Worm (Caenorhabditis elegans): ENCODE results near the gene irk-1.

Gene irk-1

DNA sequence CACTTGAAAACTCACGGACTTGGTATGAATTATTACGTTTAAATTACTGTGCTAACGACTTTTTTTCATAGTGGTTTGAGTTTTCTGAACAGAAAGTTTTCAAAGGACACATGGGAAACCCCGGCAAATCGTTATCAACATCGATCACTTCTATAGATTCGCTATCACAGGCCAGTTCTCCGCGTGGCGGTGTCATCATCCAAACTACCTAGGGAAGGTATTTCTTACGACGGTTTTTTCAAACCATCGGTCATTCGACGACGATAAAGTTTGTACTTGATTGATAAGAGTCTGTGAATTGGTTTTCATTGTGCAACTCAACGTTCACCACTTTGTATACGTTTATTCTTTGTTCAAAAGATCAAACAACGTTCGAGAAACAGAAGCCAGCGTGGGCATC lies 33.4 kb downstream of the irk-1 start:
- TF ChIP-seq nhr-11 (tag; optimal IDR thresholded peaks at IDR 0.05), result no peak
- TF ChIP-seq nhr-77 (tag; optimal IDR thresholded peaks at IDR 0.05), result peak; percentile 52
- no peak for TF ChIP-seq D1046.2 (GFP tag; IDR thresholded peaks at IDR 0.05)
- TF ChIP-seq daf-16 (GFP tag; optimal IDR thresholded peaks at IDR 0.05), result no peak
- TF ChIP-seq daf-16 (tag; optimal IDR thresholded peaks at IDR 0.05), result peak; percentile 80
- no peak for TF ChIP-seq madf-5 (GFP tag; IDR thresholded peaks at IDR 0.05)
- no peak for TF ChIP-seq nhr-76 (tag; optimal IDR thresholded peaks at IDR 0.05)
- no peak for TF ChIP-seq ceh-82 (tag; optimal IDR thresholded peaks at IDR 0.05)
- TF ChIP-seq egl-43 (GFP tag; IDR thresholded peaks at IDR 0.05), result no peak
- no peak for TF ChIP-seq hif-1 (tag; optimal IDR thresholded peaks at IDR 0.05)
- no peak for TF ChIP-seq skn-1 (tag; optimal IDR thresholded peaks at IDR 0.05)
- peak; percentile 88 for TF ChIP-seq mxl-3 (GFP tag; optimal IDR thresholded peaks at IDR 0.05)
- no peak for TF ChIP-seq duxl-1 (tag; optimal IDR thresholded peaks at IDR 0.05; ENCODE audit: poor library complexity)
- TF ChIP-seq Y48G9A.11 (GFP tag; IDR thresholded peaks at IDR 0.05), result no peak
- no peak for TF ChIP-seq zfp-3 (GFP tag; conservative IDR thresholded peaks at IDR 0.05)
- TF ChIP-seq lsy-2 (tag; optimal IDR thresholded peaks at IDR 0.05), result peak in 1 of 2 experiments; percentile 3
- no peak for TF ChIP-seq T20F7.1 (GFP tag; optimal IDR thresholded peaks at IDR 0.05)
- 0 out of 2 replicates have a peak, but pooled peaks have one; percentile 13 for TF ChIP-seq lin-1 (GFP tag; IDR thresholded peaks at IDR 0.05)
- no peak for TF ChIP-seq ceh-20 (GFP tag; IDR thresholded peaks at IDR 0.05)
- TF ChIP-seq mep-1 (tag; optimal IDR thresholded peaks at IDR 0.05), result no peak
- peak; percentile 78 for TF ChIP-seq nhr-48 (tag; optimal IDR thresholded peaks at IDR 0.05)
- TF ChIP-seq ceh-62 (tag; optimal IDR thresholded peaks at IDR 0.05), result no peak
- TF ChIP-seq tag-97 (GFP tag; IDR thresholded peaks at IDR 0.05), result no peak
- no peak for TF ChIP-seq nhr-25 (tag; optimal IDR thresholded peaks at IDR 0.05; ENCODE audit: borderline replicate concordance, insufficient read depth)
- TF ChIP-seq ceh-28 (tag; optimal IDR thresholded peaks at IDR 0.05), result no peak
- no peak for TF ChIP-seq Y105C5A.15 (GFP tag; IDR thresholded peaks at IDR 0.05)
- TF ChIP-seq spr-3 (GFP tag; optimal IDR thresholded peaks at IDR 0.05), result no peak
- peak; percentile 74 for TF ChIP-seq php-3 (GFP tag; IDR thresholded peaks at IDR 0.05)
- TF ChIP-seq ZK546.5 (tag; optimal IDR thresholded peaks at IDR 0.05), result no peak
- no peak for TF ChIP-seq aha-1 (tag)
- TF ChIP-seq madf-9 (GFP tag; conservative IDR thresholded peaks at IDR 0.05), result no peak
- TF ChIP-seq sdz-12 (GFP tag; optimal IDR thresholded peaks at IDR 0.05), result no peak
- TF ChIP-seq mdl-1 (tag; optimal IDR thresholded peaks at IDR 0.05), result peak in 1 of 2 experiments; percentile 99
- TF ChIP-seq nhr-41 (GFP tag; IDR thresholded peaks at IDR 0.05), result no peak
- TF ChIP-seq nhr-10 (tag; optimal IDR thresholded peaks at IDR 0.05), result no peak
- TF ChIP-seq aly-2 (tag; optimal IDR thresholded peaks at IDR 0.05), result no peak
- TF ChIP-seq snpc-1.2 (GFP tag; IDR thresholded peaks at IDR 0.05), result no peak
- TF ChIP-seq R02D3.7 (tag; optimal IDR thresholded peaks at IDR 0.05), result no peak
- no peak for TF ChIP-seq arid-1 (GFP tag; conservative IDR thresholded peaks at IDR 0.05)
- peak; percentile 96 for TF ChIP-seq dmd-6 (GFP tag; IDR thresholded peaks at IDR 0.05)
- no peak for TF ChIP-seq unc-130 (GFP tag; optimal IDR thresholded peaks at IDR 0.05)
- TF ChIP-seq set-16 (GFP tag; IDR thresholded peaks at IDR 0.05), result no peak
- no peak for TF ChIP-seq F44E2.7 (GFP tag; IDR thresholded peaks at IDR 0.05)
- no peak for TF ChIP-seq zfp-2 (tag; optimal IDR thresholded peaks at IDR 0.05)
- peak; percentile 94 for TF ChIP-seq nhr-28 (tag; optimal IDR thresholded peaks at IDR 0.05)
- no peak for TF ChIP-seq dmd-8 (GFP tag; IDR thresholded peaks at IDR 0.05)
- no peak for TF ChIP-seq nhr-111 (GFP tag; optimal IDR thresholded peaks at IDR 0.05)
- no peak for TF ChIP-seq lin-39 (tag; optimal IDR thresholded peaks at IDR 0.05)
- TF ChIP-seq ZK337.2 (GFP tag; IDR thresholded peaks at IDR 0.05), result no peak
- TF ChIP-seq ces-1 (GFP tag; optimal IDR thresholded peaks at IDR 0.05), result no peak
- TF ChIP-seq ctbp-1 (GFP tag; IDR thresholded peaks at IDR 0.05), result no peak
- no peak for TF ChIP-seq lin-13 (GFP tag; optimal IDR thresholded peaks at IDR 0.05)

All from whole organism, L4 larva.